Worm (Caenorhabditis elegans): ENCODE measurements around the gene T27A8.3.

T27A8.3 gene

DNA sequence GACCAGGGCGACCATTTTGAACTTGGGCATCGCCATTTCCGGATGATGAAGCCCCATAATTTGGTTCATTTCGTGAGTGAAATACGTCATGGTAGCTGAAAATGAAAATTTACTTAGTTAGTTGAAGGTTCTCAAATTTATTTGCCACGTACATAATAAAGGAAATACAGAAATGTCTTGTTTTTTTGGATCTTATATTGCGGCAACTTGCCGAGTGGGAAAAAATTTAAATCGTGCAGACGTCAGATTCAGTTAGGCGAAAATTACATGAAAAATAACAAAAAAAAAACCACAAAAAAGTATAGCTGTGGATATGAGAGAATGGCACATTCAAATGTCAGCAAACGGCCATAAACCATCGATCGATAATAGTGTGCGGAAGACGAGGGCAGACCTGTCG lies 3.6 kb upstream of the T27A8.3 start, which contains the start of gene T27A8.2:
Gene T27A8.2, minus strand, starts transcription at position 101 of the 400 bp plus-strand sequence.
- no peak for TF ChIP-seq ceh-82 (tag; optimal IDR thresholded peaks at IDR 0.05)
- no peak for TF ChIP-seq unc-62 (GFP tag; optimal IDR thresholded peaks at IDR 0.05)
- TF ChIP-seq lsy-2 (tag; optimal IDR thresholded peaks at IDR 0.05): no peak
- no peak for TF ChIP-seq lin-39 (tag; optimal IDR thresholded peaks at IDR 0.05)
- TF ChIP-seq unc-55 (GFP tag; optimal IDR thresholded peaks at IDR 0.05): no peak
- TF ChIP-seq ztf-11 (tag; optimal IDR thresholded peaks at IDR 0.05): no peak
- TF ChIP-seq nhr-129 (tag; optimal IDR thresholded peaks at IDR 0.05): no peak
- TF ChIP-seq nhr-21 (tag; optimal IDR thresholded peaks at IDR 0.05): no peak
- no peak for TF ChIP-seq gmeb-1 (tag; optimal IDR thresholded peaks at IDR 0.05)
- TF ChIP-seq elt-1 (tag; optimal IDR thresholded peaks at IDR 0.05): no peak
- no peak for TF ChIP-seq lin-11 (tag; optimal IDR thresholded peaks at IDR 0.05)
- TF ChIP-seq blmp-1 (tag; optimal IDR thresholded peaks at IDR 0.05; ENCODE audit: insufficient read depth): no peak

DNA sequence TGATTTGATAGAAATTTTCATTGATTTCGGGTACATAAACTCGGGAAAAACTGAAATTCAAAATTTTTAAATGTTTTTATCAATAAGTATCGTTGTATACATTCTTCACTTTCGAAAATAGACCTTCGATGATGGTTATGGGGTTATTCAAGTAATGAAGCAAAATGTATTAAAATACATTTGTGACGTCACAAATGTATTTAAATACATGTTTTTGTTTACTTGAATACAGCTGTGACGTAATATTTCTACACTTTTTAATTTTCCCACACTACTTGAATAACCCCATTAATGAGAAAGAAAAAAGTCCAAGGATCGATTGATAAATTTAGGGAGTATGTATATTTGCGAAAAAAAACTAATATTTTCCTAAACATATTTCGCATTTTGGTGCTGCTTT lies 5.5 kb downstream of the T27A8.3 start:
- no peak for TF ChIP-seq unc-62 (GFP tag; optimal IDR thresholded peaks at IDR 0.05)
- no peak for TF ChIP-seq nhr-129 (tag; optimal IDR thresholded peaks at IDR 0.05)
- no peak for TF ChIP-seq ceh-82 (tag; optimal IDR thresholded peaks at IDR 0.05)
- TF ChIP-seq dmd-4 (tag; optimal IDR thresholded peaks at IDR 0.05): no peak
- no peak for TF ChIP-seq ztf-11 (tag; optimal IDR thresholded peaks at IDR 0.05)
- TF ChIP-seq ceh-16 (tag; optimal IDR thresholded peaks at IDR 0.05): no peak
- TF ChIP-seq lin-11 (tag; optimal IDR thresholded peaks at IDR 0.05): no peak
- TF ChIP-seq lsy-2 (tag; optimal IDR thresholded peaks at IDR 0.05): no peak
- no peak for TF ChIP-seq crh-2 (tag; optimal IDR thresholded peaks at IDR 0.05)
- TF ChIP-seq egl-27 (tag; optimal IDR thresholded peaks at IDR 0.05): no peak
- TF ChIP-seq gmeb-1 (tag; optimal IDR thresholded peaks at IDR 0.05): no peak
- no peak for TF ChIP-seq snpc-4 (tag; optimal IDR thresholded peaks at IDR 0.05)
- no peak for TF ChIP-seq R02D3.7 (tag; optimal IDR thresholded peaks at IDR 0.05)
- no peak for TF ChIP-seq peb-1 (tag; optimal IDR thresholded peaks at IDR 0.05)
- TF ChIP-seq nhr-25 (tag; optimal IDR thresholded peaks at IDR 0.05): no peak
- TF ChIP-seq nhr-11 (tag; optimal IDR thresholded peaks at IDR 0.05): no peak
- no peak for TF ChIP-seq elt-3 (tag; optimal IDR thresholded peaks at IDR 0.05)
- no peak for TF ChIP-seq zag-1 (tag; optimal IDR thresholded peaks at IDR 0.05)
- no peak for TF ChIP-seq ZK546.5 (tag; optimal IDR thresholded peaks at IDR 0.05)

- no peak for TF ChIP-seq unc-39 (tag; optimal IDR thresholded peaks at IDR 0.05)
- no peak for TF ChIP-seq nhr-11 (tag; optimal IDR thresholded peaks at IDR 0.05)
- TF ChIP-seq nhr-77 (tag; optimal IDR thresholded peaks at IDR 0.05): no peak
- TF ChIP-seq dmd-4 (tag; optimal IDR thresholded peaks at IDR 0.05): no peak
- TF ChIP-seq sma-3 (GFP tag; optimal IDR thresholded peaks at IDR 0.05): no peak
- TF ChIP-seq lsy-2 (tag; optimal IDR thresholded peaks at IDR 0.05): no peak
These were observed 10.1 kb downstream of the T27A8.3 start, which contains the start of gene col-187 for ce11 chrX:16072595-16072994. TSS of gene col-187 (plus strand) at chrX:16072895.

- TF ChIP-seq mab-5 (tag; optimal IDR thresholded peaks at IDR 0.05) (no peak), nhr-23 (tag; optimal IDR thresholded peaks at IDR 0.05) (no peak), ztf-11 (tag; optimal IDR thresholded peaks at IDR 0.05) (no peak), peb-1 (tag; optimal IDR thresholded peaks at IDR 0.05) (no peak), lin-13 (GFP tag; optimal IDR thresholded peaks at IDR 0.05) (no peak), nhr-10 (tag; optimal IDR thresholded peaks at IDR 0.05) (no peak), unc-55 (GFP tag; optimal IDR thresholded peaks at IDR 0.05) (no peak), elt-3 (tag; optimal IDR thresholded peaks at IDR 0.05) (no peak), gmeb-1 (tag; optimal IDR thresholded peaks at IDR 0.05) (no peak), ama-1 (optimal IDR thresholded peaks at IDR 0.05) (no peak), nhr-25 (tag; optimal IDR thresholded peaks at IDR 0.05) (no peak), F13H6.1 (tag; optimal IDR thresholded peaks at IDR 0.05) (no peak), ztf-1 (GFP tag; conservative IDR thresholded peaks at IDR 0.05) (no peak), nhr-237 (tag; optimal IDR thresholded peaks at IDR 0.05) (no peak)
These were observed 14.0 kb downstream of the T27A8.3 start, which contains the start of gene C30F2.4 for ce11 chrX:16076470-16076869. TSS of gene C30F2.4 (minus strand) at chrX:16076570.

DNA sequence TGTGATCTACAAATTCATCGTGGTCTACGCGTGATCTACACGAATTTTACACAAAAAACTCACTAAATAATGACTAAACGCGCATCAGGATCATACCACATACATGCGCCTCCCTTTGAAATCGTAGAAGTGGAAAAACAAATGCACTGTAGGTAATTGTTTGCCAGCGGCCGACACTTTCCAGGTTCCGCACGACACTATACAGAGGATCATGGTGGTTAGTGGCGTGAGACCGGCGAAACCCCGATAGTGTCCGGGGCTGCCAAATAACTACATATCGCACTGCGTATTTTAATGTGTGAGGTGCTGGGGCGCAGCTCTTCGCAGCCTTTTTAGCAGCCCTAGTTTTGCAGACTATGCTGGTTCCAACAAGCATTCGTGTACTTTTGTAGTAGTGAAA lies 16.2 kb downstream of the T27A8.3 start:
- TF ChIP-seq ama-1 (optimal IDR thresholded peaks at IDR 0.05) (no peak), lsy-2 (tag; optimal IDR thresholded peaks at IDR 0.05) (no peak), ztf-11 (tag; optimal IDR thresholded peaks at IDR 0.05) (no peak), unc-39 (tag; optimal IDR thresholded peaks at IDR 0.05) (no peak), lin-11 (tag; optimal IDR thresholded peaks at IDR 0.05) (no peak), nhr-12 (tag; optimal IDR thresholded peaks at IDR 0.05) (no peak), nhr-21 (tag; optimal IDR thresholded peaks at IDR 0.05) (no peak), mab-5 (tag; optimal IDR thresholded peaks at IDR 0.05) (no peak), ztf-1 (GFP tag; conservative IDR thresholded peaks at IDR 0.05) (no peak), Y55F3AM.14 (GFP tag; optimal IDR thresholded peaks at IDR 0.05) (no peak), ZK546.5 (tag; optimal IDR thresholded peaks at IDR 0.05) (no peak), dmd-4 (tag; optimal IDR thresholded peaks at IDR 0.05) (no peak), zag-1 (tag; optimal IDR thresholded peaks at IDR 0.05) (no peak), nhr-129 (tag; optimal IDR thresholded peaks at IDR 0.05) (no peak), nhr-11 (tag; optimal IDR thresholded peaks at IDR 0.05) (no peak), blmp-1 (tag; optimal IDR thresholded peaks at IDR 0.05; ENCODE audit: insufficient read depth) (no peak), egl-27 (tag; optimal IDR thresholded peaks at IDR 0.05) (no peak), gmeb-1 (tag; optimal IDR thresholded peaks at IDR 0.05) (no peak), elt-1 (tag; optimal IDR thresholded peaks at IDR 0.05) (no peak)
